Worm (Caenorhabditis elegans) whole organism, young adult: Measurements from ENCODE around the gene nspb-10.

ENCODE experiments used
- B0019.2 ChIP-seq: fragments of 200-800 bp; sonication (Bioruptor generic); conservative IDR thresholded peaks from 2 replicates; pipeline ENCODE4 v1.3.6; 2022; ENCODE audit warnings: missing genetic modification reagents, missing genetic modification characterization, missing compliant biosample characterization
- C06A6.2 ChIP-seq: fragments of 200-800 bp; sonication (Bioruptor generic); conservative IDR thresholded peaks from 2 replicates; pipeline ENCODE4 v1.3.6; 2022; ENCODE audit warnings: missing genetic modification characterization, missing compliant biosample characterization
- F33H1.4 ChIP-seq: fragments of 200-800 bp; sonication (Bioruptor generic); IDR thresholded peaks from 2 replicates; pipeline ENCODE4 v1.3.6; 2022; ENCODE audit warnings: missing genetic modification reagents, missing genetic modification characterization, missing compliant biosample characterization
- F55B11.4 ChIP-seq: sonication (generic microtip); optimal IDR thresholded peaks from 2 replicates; lab custom pipeline; 2016; ENCODE audit warnings: missing compliant biosample characterization, missing genetic modification characterization, borderline replicate concordance; ENCODE audit not compliant: insufficient read depth
- F57C9.4 ChIP-seq: sonication (generic microtip); optimal IDR thresholded peaks from 2 replicates; lab custom pipeline; 2017; ENCODE audit warnings: mild to moderate bottlenecking, missing genetic modification characterization, missing compliant biosample characterization
- K12H6.12 ChIP-seq: fragments of 200-800 bp; sonication (Bioruptor generic); optimal IDR thresholded peaks from 2 replicates; lab custom pipeline; 2018; ENCODE audit warnings: mild to moderate bottlenecking, missing genetic modification characterization, missing compliant biosample characterization
- Y53G8AR.9 ChIP-seq: fragments of 200-800 bp; sonication (Bioruptor generic); conservative IDR thresholded peaks from 2 replicates; pipeline ENCODE4 v1.3.6; 2022; ENCODE audit warnings: missing genetic modification reagents, missing genetic modification characterization, missing compliant biosample characterization
- Y67H2A.10 ChIP-seq: fragments of 200-800 bp; sonication (Bioruptor generic); conservative IDR thresholded peaks from 2 replicates; pipeline ENCODE4 v1.3.6; 2022; ENCODE audit warnings: missing genetic modification reagents, missing genetic modification characterization, missing compliant biosample characterization
- ZK185.1 ChIP-seq: sonication (generic microtip); optimal IDR thresholded peaks from 2 replicates; lab custom pipeline; 2016; ENCODE audit warnings: mild to moderate bottlenecking, missing genetic modification characterization, missing compliant biosample characterization; ENCODE audit not compliant: poor library complexity, severe bottlenecking
- akir-1 ChIP-seq: fragments of 200-800 bp; sonication (Bioruptor generic); optimal IDR thresholded peaks from 2 replicates; lab custom pipeline; 2018; ENCODE audit warnings: mild to moderate bottlenecking, missing genetic modification characterization, moderate library complexity, missing compliant biosample characterization
- atf-7 ChIP-seq: sonication (generic microtip); optimal IDR thresholded peaks from 2 replicates; lab custom pipeline; 2017; ENCODE audit warnings: mild to moderate bottlenecking, missing genetic modification characterization, missing compliant biosample characterization
- athp-1 ChIP-seq: sonication (generic microtip); optimal IDR thresholded peaks from 2 replicates; lab custom pipeline; 2017; ENCODE audit warnings: mild to moderate bottlenecking, missing genetic modification characterization, missing compliant biosample characterization
- attf-6 ChIP-seq: fragments of 200-800 bp; sonication (Bioruptor generic); IDR thresholded peaks from 2 replicates; pipeline ENCODE4 v1.3.6; 2022; ENCODE audit warnings: missing genetic modification reagents, missing genetic modification characterization, missing compliant biosample characterization
- ceh-91 ChIP-seq: fragments of 200-800 bp; sonication (Bioruptor generic); IDR thresholded peaks from 2 replicates; pipeline ENCODE4 v1.3.6; 2022; ENCODE audit warnings: missing genetic modification reagents, missing genetic modification characterization, missing compliant biosample characterization
- die-1 ChIP-seq: sonication (generic microtip); optimal IDR thresholded peaks from 2 replicates; lab custom pipeline; 2016; ENCODE audit warnings: missing genotype, mild to moderate bottlenecking, missing genetic modification characterization, missing compliant biosample characterization
- dox-1 ChIP-seq: fragments of 200-800 bp; sonication (Bioruptor generic); IDR thresholded peaks from 2 replicates; pipeline ENCODE4 v1.3.6; 2022; ENCODE audit warnings: missing genetic modification reagents, missing genetic modification characterization, missing compliant biosample characterization
- dpl-1 ChIP-seq: fragments of 150-350 bp; optimal IDR thresholded peaks from 2 replicates; lab custom pipeline; 2014; ENCODE audit warnings: missing biosample characterization, missing genetic modification reagents, missing genetic modification characterization
- egrh-3 ChIP-seq: fragments of 200-800 bp; sonication (Bioruptor generic); IDR thresholded peaks from 2 replicates; pipeline ENCODE4 v1.3.6; 2022; ENCODE audit warnings: missing genetic modification reagents, missing genetic modification characterization, missing compliant biosample characterization
- fkh-3 ChIP-seq: sonication (generic microtip); optimal IDR thresholded peaks from 2 replicates; lab custom pipeline; 2016; ENCODE audit warnings: mild to moderate bottlenecking, missing genetic modification characterization, missing compliant biosample characterization
- him-1 ChIP-seq: sonication (generic microtip); optimal IDR thresholded peaks from 2 replicates; lab custom pipeline; 2016; ENCODE audit warnings: missing genotype, missing genetic modification reagents, missing genetic modification characterization, missing compliant biosample characterization
- hlh-12 ChIP-seq: sonication (generic microtip); optimal IDR thresholded peaks from 2 replicates; lab custom pipeline; 2016; ENCODE audit warnings: missing genetic modification characterization, missing compliant biosample characterization
- hlh-26 ChIP-seq: fragments of 200-800 bp; sonication (Bioruptor generic); conservative IDR thresholded peaks from 2 replicates; pipeline ENCODE4 v1.3.6; 2022; ENCODE audit warnings: missing genetic modification reagents, missing genetic modification characterization, missing compliant biosample characterization
- hrde-1 ChIP-seq: sonication (generic microtip); optimal IDR thresholded peaks from 2 replicates; lab custom pipeline; 2016; ENCODE audit warnings: missing genetic modification characterization, mild to moderate bottlenecking, missing compliant biosample characterization, moderate library complexity, missing genotype, missing genetic modification reagents, borderline replicate concordance
- hsf-1 ChIP-seq: fragments of 200-800 bp; sonication (Bioruptor generic); IDR thresholded peaks from 2 replicates; pipeline ENCODE4 v1.3.6; 2022; ENCODE audit warnings: missing genetic modification reagents, missing genetic modification characterization, missing compliant biosample characterization
- lin-35 ChIP-seq, 3 experiments: fragments of 150-350 bp in 2 of 3; sonication (generic microtip) in 1 of 3; optimal IDR thresholded peaks; 2 replicates each; lab custom pipeline; 2014 to 2018; ENCODE audit warnings: missing biosample characterization in 3 of 3, missing genetic modification characterization in 3 of 3, missing genetic modification reagents in 3 of 3
- lin-40 ChIP-seq: sonication (generic microtip); optimal IDR thresholded peaks from 2 replicates; lab custom pipeline; 2016; ENCODE audit warnings: missing genetic modification characterization, mild to moderate bottlenecking, missing compliant biosample characterization, missing genotype, missing genetic modification reagents
- lsl-1 ChIP-seq: fragments of 200-800 bp; sonication (Bioruptor generic); optimal IDR thresholded peaks from 2 replicates; lab custom pipeline; 2018; ENCODE audit warnings: mild to moderate bottlenecking, missing genetic modification characterization, moderate library complexity, missing compliant biosample characterization
- lsy-27 ChIP-seq: sonication (generic microtip); optimal IDR thresholded peaks from 2 replicates; lab custom pipeline; 2017; ENCODE audit warnings: missing genetic modification characterization, mild to moderate bottlenecking, missing compliant biosample characterization, antibody characterized with exemption, missing genotype, borderline replicate concordance; ENCODE audit not compliant: insufficient read depth
- madf-6 ChIP-seq: fragments of 200-800 bp; sonication (Bioruptor generic); IDR thresholded peaks from 2 replicates; pipeline ENCODE4 v1.3.6; 2022; ENCODE audit warnings: missing genetic modification reagents, missing genetic modification characterization, missing compliant biosample characterization
- mes-4 ChIP-seq: sonication (generic microtip); optimal IDR thresholded peaks from 2 replicates; lab custom pipeline; 2016; ENCODE audit warnings: missing genotype, missing genetic modification characterization, missing compliant biosample characterization
- nhr-120 ChIP-seq: fragments of 200-800 bp; sonication (Bioruptor generic); IDR thresholded peaks from 2 replicates; pipeline ENCODE4 v1.3.6; 2022; ENCODE audit warnings: missing genetic modification characterization, missing compliant biosample characterization
- nhr-179 ChIP-seq: sonication (generic microtip); optimal IDR thresholded peaks from 2 replicates; lab custom pipeline; 2016; ENCODE audit warnings: mild to moderate bottlenecking, missing genetic modification characterization, missing compliant biosample characterization
- nhr-80 ChIP-seq: sonication (generic microtip); optimal IDR thresholded peaks from 2 replicates; lab custom pipeline; 2016; ENCODE audit warnings: missing genetic modification characterization, missing compliant biosample characterization
- nhr-90 ChIP-seq: sonication (generic microtip); optimal IDR thresholded peaks from 2 replicates; lab custom pipeline; 2016; ENCODE audit warnings: missing genotype, mild to moderate bottlenecking, missing genetic modification characterization, missing compliant biosample characterization
- pha-4 ChIP-seq: fragments of 150-350 bp; sonication (generic microtip); optimal IDR thresholded peaks from 2 replicates; lab custom pipeline; 2014; ENCODE audit warnings: missing biosample characterization, missing genetic modification reagents, missing genetic modification characterization
- rec-8 ChIP-seq, 2 experiments: sonication (generic microtip); optimal IDR thresholded peaks; 2 replicates each; lab custom pipeline; 2016; ENCODE audit warnings: mild to moderate bottlenecking in 2 of 2, missing genetic modification characterization in 2 of 2, missing genetic modification reagents in 2 of 2, missing genotype in 2 of 2, missing biosample characterization in 1 of 2, missing compliant biosample characterization in 1 of 2, moderate library complexity in 1 of 2
- rpc-1 ChIP-seq, 2 experiments: fragments of 150-350 bp in 1 of 2; sonication (generic microtip) in 1 of 2; optimal IDR thresholded peaks; 2 replicates each; lab custom pipeline; 2014 to 2018; ENCODE audit warnings: missing biosample characterization in 1 of 2, missing genetic modification characterization in 1 of 2, missing genetic modification reagents in 1 of 2, missing genotype in 1 of 2
- snpc-1.3 ChIP-seq: sonication (generic microtip); optimal IDR thresholded peaks from 2 replicates; lab custom pipeline; 2017; ENCODE audit warnings: missing genetic modification characterization, mild to moderate bottlenecking, missing compliant biosample characterization, antibody characterized with exemption, moderate library complexity, missing genotype, missing genetic modification reagents; ENCODE audit not compliant: insufficient read depth
- snpc-3.4 ChIP-seq: sonication (generic microtip); optimal IDR thresholded peaks from 2 replicates; lab custom pipeline; 2017; ENCODE audit warnings: missing genetic modification characterization, mild to moderate bottlenecking, missing compliant biosample characterization, antibody characterized with exemption, moderate library complexity, missing genotype, missing genetic modification reagents
- unc-130 ChIP-seq: sonication (generic microtip); optimal IDR thresholded peaks from 2 replicates; lab custom pipeline; 2016; ENCODE audit warnings: missing genetic modification reagents, missing genetic modification characterization, missing compliant biosample characterization
- zfh-2 ChIP-seq: fragments of 200-800 bp; sonication (Bioruptor generic); conservative IDR thresholded peaks from 2 replicates; pipeline ENCODE4 v1.3.6; 2022; ENCODE audit warnings: missing genetic modification reagents, missing genetic modification characterization, missing compliant biosample characterization
- zim-3 ChIP-seq: sonication (generic microtip); optimal IDR thresholded peaks from 2 replicates; lab custom pipeline; 2017; ENCODE audit warnings: mild to moderate bottlenecking, missing genetic modification characterization, moderate library complexity, missing compliant biosample characterization
- ztf-18 ChIP-seq: sonication (generic microtip); optimal IDR thresholded peaks from 2 replicates; lab custom pipeline; 2016; ENCODE audit warnings: missing genotype, mild to moderate bottlenecking, missing genetic modification characterization, missing compliant biosample characterization
- ztf-25 ChIP-seq: fragments of 200-800 bp; sonication (Bioruptor generic); IDR thresholded peaks from 2 replicates; pipeline ENCODE4 v1.3.6; 2022; ENCODE audit warnings: missing genetic modification reagents, missing genetic modification characterization, missing compliant biosample characterization
- ztf-28 ChIP-seq: fragments of 200-800 bp; sonication (Bioruptor generic); IDR thresholded peaks from 2 replicates; pipeline ENCODE4 v1.3.6; 2022; ENCODE audit warnings: missing genetic modification reagents, missing genetic modification characterization, missing compliant biosample characterization
- ztf-3 ChIP-seq: fragments of 200-800 bp; sonication (Bioruptor generic); optimal IDR thresholded peaks from 2 replicates; lab custom pipeline; 2018; ENCODE audit warnings: mild to moderate bottlenecking, missing genetic modification characterization, missing compliant biosample characterization
- ztf-6 ChIP-seq: fragments of 200-800 bp; sonication (Bioruptor generic); IDR thresholded peaks from 2 replicates; pipeline ENCODE4 v1.3.6; 2022; ENCODE audit warnings: missing genetic modification reagents, missing genetic modification characterization, missing compliant biosample characterization

nspb-10 gene

ce11 chrII:14635179-14635578 is 47.1 kb upstream of the nspb-10 start (continued):
- TF ChIP-seq ceh-91, result peak; percentile 19; the same call in 1 of the 2 replicates
- TF ChIP-seq ztf-6 (GFP tag; lab: Robert Waterston, UW), result no peak
- TF ChIP-seq zim-3 (tag; lab: Kevin White, UChicago), result no peak
- TF ChIP-seq hlh-12 (tag; lab: Kevin White, UChicago), result no peak
- TF ChIP-seq ztf-25, result peak; percentile 68; the same call in 1 of the 2 replicates
- no peak for TF ChIP-seq akir-1 (GFP tag; lab: Kevin White, UChicago)
- 0 out of 2 replicates have a peak, but pooled peaks have one; percentile 38 for TF ChIP-seq zfh-2 (GFP tag; lab: Robert Waterston, UW)
- peak; percentile 66 for TF ChIP-seq die-1
- TF ChIP-seq dox-1 (GFP tag; lab: Robert Waterston, UW), result peak; percentile 55
- TF ChIP-seq egrh-3, result peak; percentile 30; the same call in 1 of the 2 replicates
- TF ChIP-seq Y67H2A.10 (GFP tag; lab: Robert Waterston, UW), result no peak
- no peak for TF ChIP-seq fkh-3 (tag; lab: Kevin White, UChicago)
- TF ChIP-seq unc-130 (GFP tag; lab: Kevin White, UChicago), result no peak
- TF ChIP-seq rec-8 (tag; optimal IDR thresholded peaks at IDR 0.05; lab: Kevin White, UChicago), result no peak
- no peak for TF ChIP-seq snpc-1.3 (tag; lab: Kevin White, UChicago)
- no peak for TF ChIP-seq hrde-1
- TF ChIP-seq F33H1.4 (GFP tag; lab: Robert Waterston, UW), result no peak
- no peak for TF ChIP-seq F55B11.4 (tag; lab: Kevin White, UChicago)
- TF ChIP-seq athp-1 (tag; lab: Kevin White, UChicago), result no peak
- TF ChIP-seq ztf-18 (tag; lab: Kevin White, UChicago), result no peak
- TF ChIP-seq madf-6 (GFP tag; lab: Robert Waterston, UW), result peak; percentile 41
- TF ChIP-seq ztf-28 (GFP tag; lab: Robert Waterston, UW), result no peak
- no peak for TF ChIP-seq lsy-27 (tag; lab: Kevin White, UChicago)
- TF ChIP-seq atf-7 (tag; lab: Kevin White, UChicago), result no peak
- TF ChIP-seq lin-35 (GFP tag; optimal IDR thresholded peaks at IDR 0.05; lab: Kevin White, UChicago), result peak in 1 of 3 experiments; percentile 48
- no peak for TF ChIP-seq snpc-3.4 (tag; lab: Kevin White, UChicago)
- TF ChIP-seq lin-40, result no peak
- TF ChIP-seq nhr-90, result peak; percentile 43
- peak; percentile 32 for TF ChIP-seq ZK185.1
- no peak for TF ChIP-seq pha-4 (tag; lab: Kevin White, UChicago)
- TF ChIP-seq him-1, result peak; percentile 56
- TF ChIP-seq nhr-80 (tag; lab: Kevin White, UChicago), result no peak
- TF ChIP-seq lsl-1, result no peak
- TF ChIP-seq Y53G8AR.9 (GFP tag; lab: Robert Waterston, UW), result no peak
- TF ChIP-seq hlh-26, result no peak
- no peak for TF ChIP-seq nhr-179 (tag; lab: Kevin White, UChicago)
- TF ChIP-seq dpl-1 (GFP tag; lab: Kevin White, UChicago), result no peak
- peak; percentile 35; the same call in 1 of the 2 replicates for TF ChIP-seq C06A6.2
- TF ChIP-seq attf-6, result no peak
- no peak for TF ChIP-seq mes-4 (tag; lab: Kevin White, UChicago)
- no peak for TF ChIP-seq ztf-3 (GFP tag; lab: Kevin White, UChicago)
- no peak for TF ChIP-seq nhr-120
- no peak for TF ChIP-seq F57C9.4 (tag; lab: Kevin White, UChicago)
- 0 out of 2 replicates have a peak, but pooled peaks have one; percentile 4 for TF ChIP-seq B0019.2
- TF ChIP-seq K12H6.12, result peak; percentile 16
- no peak for TF ChIP-seq hsf-1 (GFP tag; lab: Robert Waterston, UW)
- TF ChIP-seq rpc-1 (optimal IDR thresholded peaks at IDR 0.05; lab: Kevin White, UChicago), result peak; percentile 67
- peak; percentile 72 for TF ChIP-seq rpc-1 (tag; optimal IDR thresholded peaks at IDR 0.05; lab: Kevin White, UChicago)
